Fruit fly (Drosophila melanogaster) whole organism, embryonic: ENCODE measurements around the gene Fife.

ENCODE experiments used
- Camta ChIP-seq: fragments of 200-800 bp; sonication (Bioruptor generic); optimal IDR thresholded peaks from 2 replicates; lab custom pipeline; 2016; ENCODE audit warnings: missing biosample characterization, missing genetic modification characterization
- mirr ChIP-seq: fragments of 200-800 bp; sonication (Bioruptor generic); optimal IDR thresholded peaks from 3 replicates; lab custom pipeline; 2018; ENCODE audit warnings: missing biosample characterization, mild to moderate bottlenecking, missing genetic modification characterization
- tio ChIP-seq: fragments of 200-800 bp; sonication (Bioruptor generic); optimal IDR thresholded peaks from 2 replicates; lab custom pipeline; 2017; ENCODE audit warnings: missing biosample characterization, missing genetic modification characterization, inconsistent platforms

DNA sequence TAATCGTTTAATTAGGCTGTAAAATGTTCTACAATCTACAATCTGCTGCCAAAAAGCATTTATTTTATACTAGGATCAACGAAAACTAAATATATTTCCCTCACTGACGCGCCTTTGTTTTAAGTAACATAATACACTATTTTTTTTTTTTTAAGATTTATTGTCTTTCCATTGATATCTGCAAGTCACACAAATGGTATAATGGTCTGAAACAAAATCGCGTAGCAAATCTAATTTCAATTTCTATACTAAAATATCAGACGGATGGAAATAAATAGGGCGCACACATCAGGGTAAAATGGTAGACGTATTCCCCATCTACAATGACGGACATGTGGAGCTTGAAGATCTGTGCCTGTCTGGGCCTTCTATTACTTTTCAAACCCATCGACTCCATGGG is 28.0 kb upstream of the Fife start, which contains the start of gene Acp62F:
- TF ChIP-seq Camta (GFP tag; lab: Kevin White, UChicago) (no peak), tio (GFP tag; lab: Kevin White, UChicago) (no peak), mirr (GFP tag; lab: Kevin White, UChicago) (no peak)
